Fruit fly (Drosophila melanogaster): Measurements from ENCODE around the gene CG9109.

Gene CG9109

dm6 chr2L:6065823-6066222, 31.6 kb upstream of the CG9109 start, which contains the start of the genes Fbw5 and CG9147 (continued):
- peak; percentile 100 for TF ChIP-seq Camta (GFP tag; optimal IDR thresholded peaks at IDR 0.05)
- peak; percentile 97 for TF ChIP-seq ab (GFP tag; optimal IDR thresholded peaks at IDR 0.05)
- TF ChIP-seq sob (GFP tag; IDR thresholded peaks at IDR 0.05), result peak; percentile 100
- TF ChIP-seq ato (GFP tag; IDR thresholded peaks at IDR 0.05; ENCODE audit: partially characterized antibody), result no peak; the same call in 1 of the 2 replicates
- peak in 1 of 2 experiments; percentile 25 for TF ChIP-seq pan (optimal IDR thresholded peaks at IDR 0.05)
- TF ChIP-seq pan (GFP tag; optimal IDR thresholded peaks at IDR 0.05 in 1 of 2, IDR thresholded peaks at IDR 0.05 in 1 of 2), result peak; percentile 70 to 99
- peak; percentile 99 for TF ChIP-seq wdn (GFP tag; IDR thresholded peaks at IDR 0.05)
- peak; percentile 99 for TF ChIP-seq CG18262 (tag; optimal IDR thresholded peaks at IDR 0.05)
- peak; percentile 99 for TF ChIP-seq ro (GFP tag; IDR thresholded peaks at IDR 0.05)
- peak; percentile 100 for TF ChIP-seq tgo (GFP tag; IDR thresholded peaks at IDR 0.05)
- TF ChIP-seq Six4 (GFP tag; optimal IDR thresholded peaks at IDR 0.05), result peak; percentile 99
- peak; percentile 99 for TF ChIP-seq CG12236 (GFP tag; optimal IDR thresholded peaks at IDR 0.05)
- TF ChIP-seq CG6683 (GFP tag; optimal IDR thresholded peaks at IDR 0.05), result peak; percentile 96
- TF ChIP-seq pros (GFP tag; optimal IDR thresholded peaks at IDR 0.05), result peak; percentile 67
- peak; percentile 100 for TF ChIP-seq Sox102F (GFP tag; optimal IDR thresholded peaks at IDR 0.05)
- TF ChIP-seq Dp (GFP tag; optimal IDR thresholded peaks at IDR 0.05), result peak; percentile 62
- peak; percentile 99 for TF ChIP-seq CG8944 (GFP tag; optimal IDR thresholded peaks at IDR 0.05)
- TF ChIP-seq odd (GFP tag; optimal IDR thresholded peaks at IDR 0.05), result peak; percentile 99
- TF ChIP-seq pfk (GFP tag; optimal IDR thresholded peaks at IDR 0.05), result peak; percentile 54
- no peak for TF ChIP-seq hb (GFP tag; IDR thresholded peaks at IDR 0.05; ENCODE audit: partially characterized antibody)
- TF ChIP-seq Pdp1 (GFP tag; optimal IDR thresholded peaks at IDR 0.05), result peak; percentile 99 to 100
- TF ChIP-seq nmo (GFP tag; optimal IDR thresholded peaks at IDR 0.05), result peak; percentile 100
- peak; percentile 99 for TF ChIP-seq CG8089 (GFP tag; optimal IDR thresholded peaks at IDR 0.05)
- TF ChIP-seq CG11696 (GFP tag; IDR thresholded peaks at IDR 0.05), result peak; percentile 96
- TF ChIP-seq fd64A (GFP tag; optimal IDR thresholded peaks at IDR 0.05), result peak; percentile 97
- TF ChIP-seq grau (tag; optimal IDR thresholded peaks at IDR 0.05), result peak; percentile 99
- TF ChIP-seq scrt (GFP tag; optimal IDR thresholded peaks at IDR 0.05), result peak; percentile 97
- TF ChIP-seq Awh (GFP tag; IDR thresholded peaks at IDR 0.05), result peak; percentile 99
- peak; percentile 57; the same call in 2 of the 3 replicates for TF ChIP-seq Opbp (GFP tag; IDR thresholded peaks at IDR 0.05; ENCODE audit: partially characterized antibody)
- peak; percentile 96 for TF ChIP-seq CG17912 (GFP tag; optimal IDR thresholded peaks at IDR 0.05)
- TF ChIP-seq ap (GFP tag; IDR thresholded peaks at IDR 0.05), result peak; percentile 99
- peak; percentile 100 for TF ChIP-seq CG11695 (GFP tag; IDR thresholded peaks at IDR 0.05)
- TF ChIP-seq CG16779 (GFP tag; IDR thresholded peaks at IDR 0.05), result peak; percentile 98
- TF ChIP-seq kah (GFP tag; optimal IDR thresholded peaks at IDR 0.05), result peak; percentile 98
- peak; percentile 99 for TF ChIP-seq pho (GFP tag; optimal IDR thresholded peaks at IDR 0.05)
- peak; percentile 100 for TF ChIP-seq vvl (GFP tag; IDR thresholded peaks at IDR 0.05)
- TF ChIP-seq Poxn (GFP tag; IDR thresholded peaks at IDR 0.05), result peak; percentile 99
- TF ChIP-seq TFAM (GFP tag; optimal IDR thresholded peaks at IDR 0.05), result peak; percentile 93
- TF ChIP-seq Bgb (GFP tag; IDR thresholded peaks at IDR 0.05; ENCODE audit: partially characterized antibody), result peak; percentile 58; the same call in 1 of the 2 replicates
- TF ChIP-seq Hand (GFP tag; optimal IDR thresholded peaks at IDR 0.05), result peak; percentile 99
- TF ChIP-seq CG17568 (GFP tag; optimal IDR thresholded peaks at IDR 0.05), result peak; percentile 100
- peak; percentile 100 for TF ChIP-seq CG17385 (GFP tag; optimal IDR thresholded peaks at IDR 0.05)
- peak; percentile 98 for TF ChIP-seq CG4282 (GFP tag; optimal IDR thresholded peaks at IDR 0.05)
- peak; percentile 100 for TF ChIP-seq lmd (GFP tag; IDR thresholded peaks at IDR 0.05)
- TF ChIP-seq Sry-β (GFP tag; optimal IDR thresholded peaks at IDR 0.05), result peak; percentile 75
- peak; percentile 91 for TF ChIP-seq CG6654 (GFP tag; optimal IDR thresholded peaks at IDR 0.05)
- peak; percentile 100 for TF ChIP-seq Side (GFP tag; optimal IDR thresholded peaks at IDR 0.05)
- peak; percentile 99 for TF ChIP-seq eyg (GFP tag; optimal IDR thresholded peaks at IDR 0.05)
- peak; percentile 99 for TF ChIP-seq CG1529 (GFP tag; optimal IDR thresholded peaks at IDR 0.05)
- peak; percentile 99 for TF ChIP-seq ham (GFP tag; IDR thresholded peaks at IDR 0.05)
- TF ChIP-seq CG2202 (tag; optimal IDR thresholded peaks at IDR 0.05), result peak; percentile 99
